Worm (Caenorhabditis elegans) whole organism, L1 larva: Measurements from ENCODE around the gene C45B11.5.
A peak's percentile ranks its signal among the peaks of the same experiment; 100 is the strongest.

Experiments used
- C04F5.9 ChIP-seq: sonication (generic microtip); optimal IDR thresholded peaks from 2 replicates; lab custom pipeline; 2016; ENCODE audit warnings: missing genetic modification characterization, missing compliant biosample characterization
- F16B12.6 ChIP-seq: fragments of 150-350 bp; optimal IDR thresholded peaks from 2 replicates; lab custom pipeline; 2014; ENCODE audit warnings: missing biosample characterization, missing genetic modification characterization
- blmp-1 ChIP-seq: fragments of 150-350 bp; optimal IDR thresholded peaks from 2 replicates; lab custom pipeline; 2014; ENCODE audit warnings: missing biosample characterization, missing genetic modification characterization
- ceh-82 ChIP-seq, 3 experiments: fragments of 150-350 bp in 1 of 3; sonication (generic microtip) in 2 of 3; optimal IDR thresholded peaks; 2 replicates each; lab custom pipeline; 2014 to 2017; ENCODE audit warnings: missing biosample characterization in 3 of 3, missing genetic modification characterization in 3 of 3
- ceh-90 ChIP-seq: sonication (generic microtip); optimal IDR thresholded peaks from 2 replicates; lab custom pipeline; 2016; ENCODE audit warnings: missing genetic modification characterization, missing compliant biosample characterization
- efl-1 ChIP-seq, 4 experiments: fragments of 150-350 bp; optimal IDR thresholded peaks in 3 of 4; peaks in 1 of 4; 1 replicate in 1 of 4; 2 replicates in 3 of 4; lab custom pipeline; 2014; ENCODE audit warnings: missing biosample characterization in 2 of 4, missing genetic modification characterization in 2 of 4, missing genetic modification reagents in 2 of 4
- efl-3 ChIP-seq: fragments of 200-800 bp; sonication (Bioruptor generic); optimal IDR thresholded peaks from 2 replicates; lab custom pipeline; 2018; ENCODE audit warnings: mild to moderate bottlenecking, missing genetic modification characterization, missing compliant biosample characterization
- elt-3 ChIP-seq, 6 experiments: fragments of 150-350 bp in 1 of 6; sonication (generic microtip); optimal IDR thresholded peaks; 2 replicates each; lab custom pipeline; 2017 to 2018; ENCODE audit warnings: missing biosample characterization in 6 of 6, missing genetic modification characterization in 6 of 6, inconsistent platforms in 1 of 6
- fkh-10 ChIP-seq: sonication (generic microtip); optimal IDR thresholded peaks from 2 replicates; lab custom pipeline; 2017; ENCODE audit warnings: missing biosample characterization, missing genetic modification reagents, missing genetic modification characterization
- fkh-4 ChIP-seq: sonication (generic microtip); optimal IDR thresholded peaks from 2 replicates; lab custom pipeline; 2016; ENCODE audit warnings: missing compliant biosample characterization, missing genetic modification characterization, borderline replicate concordance
- fkh-8 ChIP-seq: sonication (generic microtip); optimal IDR thresholded peaks from 2 replicates; lab custom pipeline; 2016; ENCODE audit warnings: mild to moderate bottlenecking, missing genetic modification characterization, missing compliant biosample characterization
- hlh-17 ChIP-seq: fragments of 200-800 bp; sonication (Bioruptor generic); optimal IDR thresholded peaks from 2 replicates; lab custom pipeline; 2018; ENCODE audit warnings: missing genetic modification characterization, mild to moderate bottlenecking, missing compliant biosample characterization, moderate library complexity, borderline replicate concordance
- hlh-4 ChIP-seq: sonication (generic microtip); optimal IDR thresholded peaks from 2 replicates; lab custom pipeline; 2016; ENCODE audit warnings: mild to moderate bottlenecking, missing genetic modification characterization, missing compliant biosample characterization
- lin-13 ChIP-seq: fragments of 150-350 bp; optimal IDR thresholded peaks from 2 replicates; lab custom pipeline; 2014; ENCODE audit warnings: missing biosample characterization, missing genetic modification reagents, missing genetic modification characterization
- lin-14 ChIP-seq: fragments of 200-800 bp; sonication (Bioruptor generic); optimal IDR thresholded peaks from 2 replicates; lab custom pipeline; 2018; ENCODE audit warnings: mild to moderate bottlenecking, missing genetic modification characterization, moderate library complexity, missing compliant biosample characterization
- lin-35 ChIP-seq, 2 experiments: fragments of 150-350 bp; optimal IDR thresholded peaks; 2 replicates each; lab custom pipeline; 2014; ENCODE audit warnings: missing biosample characterization in 2 of 2, missing genetic modification characterization in 2 of 2, missing genetic modification reagents in 2 of 2
- lir-3 ChIP-seq: sonication (generic microtip); optimal IDR thresholded peaks from 2 replicates; lab custom pipeline; 2016; ENCODE audit warnings: mild to moderate bottlenecking, missing genetic modification characterization, moderate library complexity, missing compliant biosample characterization; ENCODE audit not compliant: poor library complexity
- mab-9 ChIP-seq: fragments of 200-800 bp; sonication (Bioruptor generic); IDR thresholded peaks from 2 replicates; pipeline ENCODE4 v1.3.6; 2022; ENCODE audit warnings: missing genetic modification reagents, missing genetic modification characterization, missing compliant biosample characterization
- mef-2 ChIP-seq: fragments of 150-350 bp; optimal IDR thresholded peaks from 2 replicates; lab custom pipeline; 2014; ENCODE audit warnings: missing biosample characterization, missing genetic modification characterization
- mep-1 ChIP-seq: fragments of 150-350 bp; optimal IDR thresholded peaks from 2 replicates; lab custom pipeline; 2014; ENCODE audit warnings: missing biosample characterization, missing genetic modification characterization
- nhr-20 ChIP-seq: sonication (generic microtip); optimal IDR thresholded peaks from 2 replicates; lab custom pipeline; 2016; ENCODE audit warnings: mild to moderate bottlenecking, missing genetic modification characterization, missing compliant biosample characterization
- nhr-237 ChIP-seq: fragments of 150-350 bp; optimal IDR thresholded peaks from 2 replicates; lab custom pipeline; 2014; ENCODE audit warnings: missing biosample characterization, missing genetic modification characterization
- nhr-47 ChIP-seq: sonication (generic microtip); optimal IDR thresholded peaks from 2 replicates; lab custom pipeline; 2016; ENCODE audit warnings: mild to moderate bottlenecking, missing genetic modification characterization, moderate library complexity, missing compliant biosample characterization
- nhr-71 ChIP-seq: sonication (generic microtip); optimal IDR thresholded peaks from 2 replicates; lab custom pipeline; 2016; ENCODE audit warnings: mild to moderate bottlenecking, missing genetic modification characterization, moderate library complexity, missing compliant biosample characterization
- nhr-76 ChIP-seq: sonication (generic microtip); optimal IDR thresholded peaks from 2 replicates; lab custom pipeline; 2017; ENCODE audit warnings: missing biosample characterization, missing genetic modification characterization
- nhr-84 ChIP-seq: sonication (generic microtip); optimal IDR thresholded peaks from 2 replicates; lab custom pipeline; 2017; ENCODE audit warnings: missing biosample characterization, missing genetic modification characterization
- nhr-85 ChIP-seq: sonication (generic microtip); peaks from one replicate; lab custom pipeline; 2016; ENCODE audit warnings: missing genetic modification characterization, inconsistent platforms, missing compliant biosample characterization
- pax-3 ChIP-seq: fragments of 200-800 bp; sonication (Bioruptor generic); optimal IDR thresholded peaks from 2 replicates; lab custom pipeline; 2018; ENCODE audit warnings: mild to moderate bottlenecking, missing genetic modification characterization, moderate library complexity, missing compliant biosample characterization
- rnt-1 ChIP-seq: sonication (generic microtip); optimal IDR thresholded peaks from 2 replicates; lab custom pipeline; 2016; ENCODE audit warnings: mild to moderate bottlenecking, missing genetic modification characterization, moderate library complexity, missing compliant biosample characterization
- skn-1 ChIP-seq: fragments of 150-350 bp; optimal IDR thresholded peaks from 2 replicates; lab custom pipeline; 2014; ENCODE audit warnings: missing biosample characterization, missing genetic modification characterization
- snu-23 ChIP-seq: sonication (generic microtip); optimal IDR thresholded peaks from 2 replicates; lab custom pipeline; 2016; ENCODE audit warnings: missing genetic modification characterization, missing compliant biosample characterization
- sox-4 ChIP-seq: sonication (generic microtip); optimal IDR thresholded peaks from 2 replicates; lab custom pipeline; 2016; ENCODE audit warnings: missing genetic modification characterization, missing compliant biosample characterization
- tbx-2 ChIP-seq: sonication (generic microtip); optimal IDR thresholded peaks from 2 replicates; lab custom pipeline; 2016; ENCODE audit warnings: missing genetic modification characterization, missing compliant biosample characterization

Gene C45B11.5

DNA sequence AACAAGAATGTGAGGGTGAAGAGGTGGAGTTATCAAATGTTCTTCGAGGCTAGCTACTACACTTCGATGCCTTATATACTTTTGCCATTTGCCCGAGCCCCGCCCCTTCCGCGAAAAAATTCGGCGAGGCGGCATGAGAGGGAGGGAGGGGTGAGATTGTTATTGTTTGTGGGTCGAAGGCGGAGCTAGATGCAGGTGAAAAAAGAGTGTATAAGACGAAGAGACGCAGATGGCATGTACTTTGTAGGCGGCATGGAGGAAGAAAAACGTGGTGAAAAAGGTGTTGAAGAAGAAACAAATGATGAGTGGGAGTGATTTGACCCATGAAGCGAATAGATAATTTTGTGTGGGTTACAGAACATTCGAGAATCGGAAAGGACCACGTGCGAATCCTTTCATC lies 29.2 kb upstream of the C45B11.5 start, which contains the start of gene C13G3.1:
TSS of gene C13G3.1 (minus strand) at position 47 of the 400 bp plus-strand sequence.
- TF ChIP-seq F16B12.6 (tag; lab: Kevin White, UChicago) = no peak
- no peak for TF ChIP-seq rnt-1 (tag; lab: Kevin White, UChicago)
- no peak for TF ChIP-seq efl-1 (optimal IDR thresholded peaks at IDR 0.05; lab: Kevin White, UChicago)
- peak in 1 of 2 experiments; percentile 24 for TF ChIP-seq efl-1 (GFP tag; optimal IDR thresholded peaks at IDR 0.05 in 1 of 2; lab: Kevin White, UChicago)
- TF ChIP-seq lin-13 = no peak
- TF ChIP-seq fkh-8 = peak; percentile 30
- peak; percentile 35 for TF ChIP-seq nhr-71 (tag; lab: Kevin White, UChicago)
- peak; percentile 38 for TF ChIP-seq nhr-47 (tag; lab: Kevin White, UChicago)
- TF ChIP-seq nhr-85 (tag; lab: Kevin White, UChicago) = peak; percentile 68
- peak; percentile 14 for TF ChIP-seq nhr-20 (tag; lab: Kevin White, UChicago)
- TF ChIP-seq snu-23 = no peak
- TF ChIP-seq, all 84 proteins: peak for 6

DNA sequence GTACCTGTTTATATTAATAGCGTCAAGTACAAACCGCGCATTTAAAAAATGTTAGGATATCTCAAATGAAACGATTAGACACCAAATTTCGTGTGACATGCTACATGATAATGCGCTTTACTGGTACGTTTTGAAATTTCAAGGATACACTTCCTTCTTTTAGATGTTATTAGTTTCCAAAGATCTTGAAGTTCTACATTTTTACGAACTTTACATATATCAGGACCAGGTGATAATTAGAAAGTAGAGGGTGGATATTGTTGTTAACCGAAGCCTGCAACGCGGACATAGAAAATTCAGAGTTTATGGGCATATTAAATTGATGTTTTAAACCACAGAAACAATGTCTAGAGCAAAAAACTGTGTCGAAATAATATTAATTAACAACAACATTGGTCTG lies 28.4 kb upstream of the C45B11.5 start:
- no peak for TF ChIP-seq fkh-4 (tag; lab: Kevin White, UChicago)
- no peak for TF ChIP-seq pax-3 (tag; lab: Kevin White, UChicago)
- TF ChIP-seq mep-1 = no peak
- no peak for TF ChIP-seq fkh-10 (GFP tag; lab: Kevin White, UChicago)
- no peak for TF ChIP-seq skn-1 (tag; lab: Kevin White, UChicago)
- TF ChIP-seq lir-3 (tag; lab: Kevin White, UChicago) = no peak
- no peak for TF ChIP-seq sox-4 (tag; lab: Kevin White, UChicago)
- no peak for TF ChIP-seq blmp-1 (tag; lab: Kevin White, UChicago)
- TF ChIP-seq lin-13 = no peak
- TF ChIP-seq nhr-84 (tag; lab: Kevin White, UChicago) = no peak
- TF ChIP-seq ceh-82 (tag; optimal IDR thresholded peaks at IDR 0.05; lab: Kevin White, UChicago) = no peak
- TF ChIP-seq efl-3 = no peak
- TF ChIP-seq ceh-90 = no peak
- TF ChIP-seq tbx-2 (tag; lab: Kevin White, UChicago) = no peak
- TF ChIP-seq nhr-237 (tag; lab: Kevin White, UChicago) = no peak
- no peak for TF ChIP-seq C04F5.9 (tag; lab: Kevin White, UChicago)
- no peak for TF ChIP-seq nhr-47 (tag; lab: Kevin White, UChicago)
- TF ChIP-seq elt-3 (tag; optimal IDR thresholded peaks at IDR 0.05; lab: Kevin White, UChicago) = no peak
- TF ChIP-seq mef-2 = no peak

DNA sequence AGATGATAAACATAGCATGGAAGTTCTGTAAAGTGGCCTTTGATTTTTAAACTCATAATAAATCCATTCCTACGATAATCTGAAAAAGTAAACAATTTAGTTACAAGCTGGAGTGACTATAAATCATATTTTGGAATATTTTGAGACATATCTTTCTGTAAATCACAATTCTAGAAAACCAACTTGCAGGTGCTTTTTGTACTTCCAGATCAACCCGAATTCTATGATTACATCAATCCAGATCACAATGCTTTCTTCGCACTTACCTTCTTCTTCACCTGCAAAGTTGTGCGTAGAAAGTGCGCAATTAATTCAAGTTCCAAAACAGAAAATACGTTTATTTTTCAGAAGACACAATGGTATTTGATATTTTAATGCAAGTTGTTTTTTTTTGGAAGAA lies 26.8 kb upstream of the C45B11.5 start:
- no peak for TF ChIP-seq hlh-17 (GFP tag; lab: Kevin White, UChicago)
- TF ChIP-seq nhr-47 (tag; lab: Kevin White, UChicago) = peak; percentile 4
- no peak for TF ChIP-seq snu-23
- TF ChIP-seq hlh-4 (tag; lab: Kevin White, UChicago) = peak; percentile 91
- no peak for TF ChIP-seq nhr-76 (tag; lab: Kevin White, UChicago)
- peak; percentile 33 for TF ChIP-seq nhr-71 (tag; lab: Kevin White, UChicago)
- TF ChIP-seq, all 84 proteins: peak for 3

DNA sequence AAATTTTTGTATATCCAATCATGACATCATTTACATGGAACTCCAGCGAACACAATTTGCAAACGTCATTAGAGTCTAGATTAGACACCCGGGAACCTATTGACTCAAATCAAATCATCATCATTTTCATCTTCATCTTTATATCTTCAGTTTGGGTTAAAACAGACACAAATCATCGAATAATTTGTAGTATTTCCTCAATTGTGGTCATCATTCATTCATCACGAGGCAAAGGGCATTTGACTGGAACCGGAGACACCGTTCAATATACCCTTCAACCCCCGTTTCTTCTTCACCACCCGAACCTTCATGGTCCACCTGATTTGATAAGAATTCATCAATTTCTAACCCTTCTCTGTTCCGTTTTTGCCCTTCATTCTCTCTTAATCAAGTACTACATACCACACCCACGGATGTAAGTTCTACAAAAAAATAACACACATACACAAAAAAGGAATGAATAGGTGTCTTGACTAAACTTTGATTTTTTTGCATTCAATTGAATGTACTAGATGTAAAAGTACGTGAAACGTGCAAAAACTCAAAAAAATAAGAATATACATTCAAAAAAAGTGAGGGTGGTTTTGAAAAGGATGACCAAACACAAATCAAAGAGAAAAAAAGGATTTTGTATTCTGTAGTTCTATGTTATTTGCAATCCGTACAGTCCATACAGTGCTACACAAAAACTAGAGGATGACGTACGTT lies 24.6 kb upstream of the C45B11.5 start:
- TF ChIP-seq mab-9 (GFP tag; lab: Robert Waterston, UW) (no peak), lin-14 (GFP tag; lab: Kevin White, UChicago) (peak; percentile 5), lin-35 (GFP tag; optimal IDR thresholded peaks at IDR 0.05; lab: Kevin White, UChicago) (peak in 1 of 2 experiments; percentile 1), nhr-20 (tag; lab: Kevin White, UChicago) (no peak), efl-1 (optimal IDR thresholded peaks at IDR 0.05; lab: Kevin White, UChicago) (no peak), efl-1 (GFP tag; optimal IDR thresholded peaks at IDR 0.05 in 1 of 2; lab: Kevin White, UChicago) (peak in 1 of 2 experiments; percentile 72), nhr-85 (tag; lab: Kevin White, UChicago) (peak; percentile 58)
